Worm (Caenorhabditis elegans) whole organism, early embryonic: Measurements from ENCODE around the gene F25B4.7.

Experiments used
- ama-1 ChIP-seq: fragments of 150-350 bp; optimal IDR thresholded peaks from 2 replicates; lab custom pipeline; 2014
- flt-1 ChIP-seq: fragments of 200-800 bp; sonication (Bioruptor generic); IDR thresholded peaks from 2 replicates; pipeline ENCODE4 v1.3.6; 2022; ENCODE audit warnings: missing genetic modification characterization, missing compliant biosample characterization

DNA sequence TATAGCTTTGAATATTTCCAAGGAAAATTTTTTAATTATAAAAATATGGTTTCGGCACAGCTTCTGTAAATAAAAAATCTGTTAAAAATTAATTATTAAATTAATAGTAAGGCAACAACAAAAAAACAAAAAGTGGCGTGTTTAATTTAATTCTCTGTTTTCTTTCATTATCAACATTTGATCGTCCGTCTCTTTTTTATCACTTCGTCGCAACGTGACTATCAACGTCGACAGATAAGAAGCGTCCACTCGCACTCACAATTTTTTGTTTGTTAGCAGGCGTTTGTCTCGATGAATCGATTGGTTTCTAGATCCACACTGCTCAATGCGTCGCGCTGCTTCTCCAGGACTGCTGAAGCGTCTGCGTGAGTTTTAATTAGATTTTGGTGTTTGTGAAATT lies 25.6 kb upstream of the F25B4.7 start, which contains the start of gene gcst-1:
- TF ChIP-seq ama-1 = no peak
- no peak for TF ChIP-seq flt-1 (GFP tag; lab: Robert Waterston, UW)
